Worm (Caenorhabditis elegans) whole organism, L3 larva: ENCODE results near the gene hel-1.

Experiments
- R02D3.7 ChIP-seq: fragments of 150-350 bp; optimal IDR thresholded peaks from 2 replicates; lab custom pipeline; 2014; ENCODE audit warnings: missing biosample characterization, missing genetic modification characterization
- aly-2 ChIP-seq: fragments of 150-350 bp; optimal IDR thresholded peaks from 2 replicates; lab custom pipeline; 2014; ENCODE audit warnings: missing biosample characterization, missing genetic modification characterization
- ama-1 ChIP-seq: fragments of 150-350 bp; optimal IDR thresholded peaks from 2 replicates; lab custom pipeline; 2018
- ceh-9 ChIP-seq: sonication (generic microtip); optimal IDR thresholded peaks from 2 replicates; lab custom pipeline; 2018; ENCODE audit warnings: missing biosample characterization, missing genetic modification characterization
- daf-12 ChIP-seq: fragments of 150-350 bp; optimal IDR thresholded peaks from 2 replicates; lab custom pipeline; 2014; ENCODE audit warnings: missing biosample characterization, missing genetic modification reagents, missing genetic modification characterization
- elt-1 ChIP-seq: fragments of 150-350 bp; optimal IDR thresholded peaks from 2 replicates; lab custom pipeline; 2014; ENCODE audit warnings: missing biosample characterization, missing genetic modification characterization
- elt-2 ChIP-seq: sonication (generic microtip); optimal IDR thresholded peaks from 2 replicates; lab custom pipeline; 2016; ENCODE audit warnings: missing genetic modification reagents, mild to moderate bottlenecking, missing genetic modification characterization, missing compliant biosample characterization
- elt-3 ChIP-seq, 3 experiments: fragments of 150-350 bp in 1 of 3; sonication (generic microtip) in 2 of 3; optimal IDR thresholded peaks; 2 replicates in 2 of 3; 4 replicates in 1 of 3; lab custom pipeline; 2014 to 2017; ENCODE audit warnings: missing biosample characterization in 3 of 3, missing genetic modification characterization in 3 of 3
- fkh-10 ChIP-seq: sonication (generic microtip); optimal IDR thresholded peaks from 2 replicates; lab custom pipeline; 2017; ENCODE audit warnings: missing biosample characterization, missing genetic modification reagents, missing genetic modification characterization
- fkh-2 ChIP-seq: fragments of 150-350 bp; optimal IDR thresholded peaks from 2 replicates; lab custom pipeline; 2014; ENCODE audit warnings: missing biosample characterization, missing genetic modification reagents, missing genetic modification characterization
- fos-1 ChIP-seq: fragments of 150-350 bp; optimal IDR thresholded peaks from 2 replicates; lab custom pipeline; 2014; ENCODE audit warnings: missing biosample characterization, missing genetic modification characterization
- hmg-11 ChIP-seq: sonication (generic microtip); optimal IDR thresholded peaks from 2 replicates; lab custom pipeline; 2016; ENCODE audit warnings: missing genetic modification characterization, missing compliant biosample characterization
- jun-1 ChIP-seq: fragments of 150-350 bp; optimal IDR thresholded peaks from 2 replicates; lab custom pipeline; 2014; ENCODE audit warnings: missing biosample characterization, missing genetic modification reagents, missing genetic modification characterization
- lin-39 ChIP-seq: fragments of 150-350 bp; optimal IDR thresholded peaks from 2 replicates; lab custom pipeline; 2018; ENCODE audit warnings: missing biosample characterization, missing genetic modification reagents, missing genetic modification characterization
- lsy-12 ChIP-seq: sonication (generic microtip); optimal IDR thresholded peaks from 2 replicates; lab custom pipeline; 2016; ENCODE audit warnings: mild to moderate bottlenecking, missing genetic modification characterization, missing compliant biosample characterization
- mdl-1 ChIP-seq: fragments of 150-350 bp; optimal IDR thresholded peaks from 2 replicates; lab custom pipeline; 2014; ENCODE audit warnings: missing biosample characterization, missing genetic modification characterization
- mml-1 ChIP-seq: fragments of 150-350 bp; sonication (generic microtip); optimal IDR thresholded peaks from 3 replicates; lab custom pipeline; 2014; ENCODE audit warnings: missing biosample characterization, missing genetic modification characterization
- nfya-1 ChIP-seq: sonication (generic microtip); optimal IDR thresholded peaks from 2 replicates; lab custom pipeline; 2017; ENCODE audit warnings: missing genetic modification characterization, mild to moderate bottlenecking, missing compliant biosample characterization, antibody characterized with exemption, moderate library complexity; ENCODE audit not compliant: insufficient read depth
- nhr-11 ChIP-seq: fragments of 150-350 bp; optimal IDR thresholded peaks from 2 replicates; lab custom pipeline; 2014; ENCODE audit warnings: missing biosample characterization, missing genetic modification characterization
- nhr-23 ChIP-seq: fragments of 150-350 bp; optimal IDR thresholded peaks from 2 replicates; lab custom pipeline; 2014; ENCODE audit warnings: missing biosample characterization, missing genetic modification reagents, missing genetic modification characterization
- nhr-237 ChIP-seq: fragments of 150-350 bp; optimal IDR thresholded peaks from 2 replicates; lab custom pipeline; 2014; ENCODE audit warnings: missing biosample characterization, missing genetic modification characterization
- nhr-25 ChIP-seq: sonication (generic microtip); optimal IDR thresholded peaks from 2 replicates; lab custom pipeline; 2017; ENCODE audit warnings: missing biosample characterization, missing genetic modification characterization
- nhr-28 ChIP-seq: fragments of 150-350 bp; optimal IDR thresholded peaks from 2 replicates; lab custom pipeline; 2014; ENCODE audit warnings: missing biosample characterization, missing genetic modification characterization
- nhr-43 ChIP-seq: sonication (generic microtip); optimal IDR thresholded peaks from 2 replicates; lab custom pipeline; 2016; ENCODE audit warnings: mild to moderate bottlenecking, missing genetic modification characterization, missing compliant biosample characterization; ENCODE audit not compliant: poor library complexity, severe bottlenecking
- nhr-67 ChIP-seq: fragments of 150-350 bp; optimal IDR thresholded peaks from 2 replicates; lab custom pipeline; 2014; ENCODE audit warnings: missing biosample characterization, missing genetic modification characterization
- nhr-76 ChIP-seq: fragments of 150-350 bp; sonication (generic microtip); optimal IDR thresholded peaks from 5 replicates; lab custom pipeline; 2014; ENCODE audit warnings: missing biosample characterization, missing genetic modification characterization
- nhr-77 ChIP-seq: fragments of 150-350 bp; optimal IDR thresholded peaks from 2 replicates; lab custom pipeline; 2014; ENCODE audit warnings: missing biosample characterization, missing genetic modification characterization
- pqm-1 ChIP-seq: fragments of 150-350 bp; optimal IDR thresholded peaks from 2 replicates; lab custom pipeline; 2017; ENCODE audit warnings: missing biosample characterization, missing genetic modification characterization, inconsistent platforms
- sea-2 ChIP-seq: fragments of 150-350 bp; sonication (generic microtip); optimal IDR thresholded peaks from 4 replicates; lab custom pipeline; 2014; ENCODE audit warnings: missing biosample characterization, missing genetic modification reagents, missing genetic modification characterization
- snpc-4 ChIP-seq: fragments of 150-350 bp; optimal IDR thresholded peaks from 2 replicates; lab custom pipeline; 2014; ENCODE audit warnings: missing biosample characterization, missing genetic modification characterization
- tbx-2 ChIP-seq: sonication (generic microtip); optimal IDR thresholded peaks from 2 replicates; lab custom pipeline; 2016; ENCODE audit warnings: mild to moderate bottlenecking, missing genetic modification characterization, missing compliant biosample characterization
- unc-62 ChIP-seq: fragments of 150-350 bp; sonication (generic microtip); optimal IDR thresholded peaks from 4 replicates; lab custom pipeline; 2014; ENCODE audit warnings: missing biosample characterization, missing genetic modification reagents, missing genetic modification characterization
- zag-1 ChIP-seq: fragments of 150-350 bp; optimal IDR thresholded peaks from 2 replicates; lab custom pipeline; 2014; ENCODE audit warnings: missing biosample characterization, missing genetic modification characterization
- ztf-11 ChIP-seq: fragments of 150-350 bp; optimal IDR thresholded peaks from 2 replicates; lab custom pipeline; 2014; ENCODE audit warnings: missing biosample characterization, missing genetic modification characterization

The hel-1 gene

ce11 chrII:8377722-8378121 lies 49.1 kb upstream of the hel-1 start:
- peak; percentile 21 for TF ChIP-seq nhr-25 (tag; lab: Kevin White, UChicago)
- TF ChIP-seq lin-39 (tag; lab: Kevin White, UChicago): no peak
- TF ChIP-seq nhr-23 (tag; lab: Kevin White, UChicago): no peak

ce11 chrII:8370194-8370593 lies 41.5 kb upstream of the hel-1 start:
- no peak for TF ChIP-seq elt-2 (tag; lab: Kevin White, UChicago)
- TF ChIP-seq lsy-12 (tag; lab: Kevin White, UChicago): no peak
- peak; percentile 89 for TF ChIP-seq fkh-10
- TF ChIP-seq nhr-11: no peak
- TF ChIP-seq, all 47 proteins: peak for 1

ce11 chrII:8369059-8369458 lies 40.4 kb upstream of the hel-1 start, which contains the start of gene amt-3:
Gene amt-3, minus strand, starts transcription at chrII:8369159.
- TF ChIP-seq ama-1 (lab: Kevin White, UChicago) (no peak), nhr-67 (tag; lab: Kevin White, UChicago) (no peak), nhr-23 (tag; lab: Kevin White, UChicago) (no peak)

- TF ChIP-seq jun-1 (tag; lab: Kevin White, UChicago) (no peak), zag-1 (no peak), nhr-43 (tag; lab: Kevin White, UChicago) (no peak), nhr-237 (tag; lab: Kevin White, UChicago) (no peak), tbx-2 (tag; lab: Kevin White, UChicago) (no peak), elt-1 (tag; lab: Kevin White, UChicago) (no peak), unc-62 (no peak), nfya-1 (no peak), nhr-28 (tag; lab: Kevin White, UChicago) (no peak), nhr-77 (no peak), mml-1 (tag; lab: Kevin White, UChicago) (no peak), snpc-4 (tag; lab: Kevin White, UChicago) (no peak), R02D3.7 (tag; lab: Kevin White, UChicago) (no peak)
These were observed 31.8 kb upstream of the hel-1 start, which contains the start of gene M195.2 for ce11 chrII:8360453-8360852. Gene M195.2, plus strand, starts transcription at chrII:8360753.

- TF ChIP-seq aly-2 (tag; lab: Kevin White, UChicago) (no peak), nhr-25 (tag; lab: Kevin White, UChicago) (peak; percentile 56)
- TF ChIP-seq, all 47 proteins: peak for 1
These were observed 30.7 kb upstream of the hel-1 start, which contains the start of gene col-77 for ce11 chrII:8359350-8359749. Gene col-77, minus strand, starts transcription at chrII:8359381.

ce11 chrII:8358466-8358865 lies 29.8 kb upstream of the hel-1 start:
- TF ChIP-seq jun-1 (tag; lab: Kevin White, UChicago) (no peak), lsy-12 (tag; lab: Kevin White, UChicago) (no peak), fkh-10 (no peak), nhr-237 (tag; lab: Kevin White, UChicago) (no peak), fkh-2 (tag; lab: Kevin White, UChicago) (no peak), hmg-11 (tag; lab: Kevin White, UChicago) (no peak), nhr-76 (no peak), pqm-1 (tag; lab: Kevin White, UChicago) (no peak), ztf-11 (tag; lab: Kevin White, UChicago) (no peak), fos-1 (tag; lab: Kevin White, UChicago) (no peak), mdl-1 (tag; lab: Kevin White, UChicago) (no peak), nhr-25 (tag; lab: Kevin White, UChicago) (no peak), sea-2 (GFP tag; lab: Kevin White, UChicago) (no peak), elt-3 (tag; optimal IDR thresholded peaks at IDR 0.05; lab: Kevin White, UChicago) (no peak), unc-62 (no peak), daf-12 (tag; lab: Kevin White, UChicago) (no peak), R02D3.7 (tag; lab: Kevin White, UChicago) (no peak), nhr-11 (no peak), elt-2 (tag; lab: Kevin White, UChicago) (no peak), ceh-9 (tag; lab: Kevin White, UChicago) (no peak)
